Worm (Caenorhabditis elegans) whole organism, mixed stage, embryonic: ENCODE results near the gene F54F2.7.

Experiments
- M03D4.4 ChIP-seq: sonication (generic microtip); optimal IDR thresholded peaks from 2 replicates; lab custom pipeline; 2017; ENCODE audit warnings: mild to moderate bottlenecking, missing genetic modification characterization, missing compliant biosample characterization
- bed-3 ChIP-seq: fragments of 200-800 bp; sonication (Bioruptor generic); optimal IDR thresholded peaks from 3 replicates; lab custom pipeline; 2018; ENCODE audit warnings: mild to moderate bottlenecking, missing genetic modification characterization, moderate library complexity, missing compliant biosample characterization
- blmp-1 ChIP-seq: fragments of 150-350 bp; optimal IDR thresholded peaks from 2 replicates; lab custom pipeline; 2014; ENCODE audit warnings: missing biosample characterization, missing genetic modification characterization
- ceh-39 ChIP-seq: fragments of 150-350 bp; optimal IDR thresholded peaks from 2 replicates; lab custom pipeline; 2014; ENCODE audit warnings: missing biosample characterization, missing genetic modification characterization
- ceh-43 ChIP-seq: fragments of 200-800 bp; sonication (Bioruptor generic); optimal IDR thresholded peaks from 2 replicates; lab custom pipeline; 2018; ENCODE audit warnings: mild to moderate bottlenecking, missing genetic modification characterization, moderate library complexity, missing compliant biosample characterization
- ceh-83 ChIP-seq: fragments of 200-800 bp; sonication (Bioruptor generic); optimal IDR thresholded peaks from 2 replicates; lab custom pipeline; 2018; ENCODE audit warnings: mild to moderate bottlenecking, missing genetic modification characterization, missing compliant biosample characterization
- ces-1 ChIP-seq: fragments of 150-350 bp; optimal IDR thresholded peaks from 2 replicates; lab custom pipeline; 2014; ENCODE audit warnings: missing biosample characterization, missing genetic modification reagents, missing genetic modification characterization
- cnd-1 ChIP-seq: fragments of 200-800 bp; sonication (Bioruptor generic); optimal IDR thresholded peaks from 2 replicates; lab custom pipeline; 2018; ENCODE audit warnings: mild to moderate bottlenecking, missing genetic modification characterization, missing compliant biosample characterization
- drap-1 ChIP-seq: fragments of 200-800 bp; sonication (Bioruptor generic); optimal IDR thresholded peaks from 3 replicates; lab custom pipeline; 2018; ENCODE audit warnings: mild to moderate bottlenecking, missing genetic modification characterization, missing compliant biosample characterization
- elt-1 ChIP-seq: sonication (generic microtip); optimal IDR thresholded peaks from 2 replicates; lab custom pipeline; 2017; ENCODE audit warnings: missing genetic modification characterization, mild to moderate bottlenecking, missing compliant biosample characterization, antibody characterized with exemption, moderate library complexity, borderline replicate concordance; ENCODE audit not compliant: insufficient read depth
- elt-3 ChIP-seq: fragments of 150-350 bp; optimal IDR thresholded peaks from 2 replicates; lab custom pipeline; 2014; ENCODE audit warnings: missing biosample characterization, missing genetic modification characterization
- flh-1 ChIP-seq: fragments of 200-800 bp; sonication (Bioruptor generic); optimal IDR thresholded peaks from 2 replicates; lab custom pipeline; 2018; ENCODE audit warnings: mild to moderate bottlenecking, missing genetic modification characterization, moderate library complexity, missing compliant biosample characterization
- ham-2 ChIP-seq: fragments of 200-800 bp; sonication (Bioruptor generic); optimal IDR thresholded peaks from 2 replicates; lab custom pipeline; 2018; ENCODE audit warnings: mild to moderate bottlenecking, missing genetic modification characterization, missing compliant biosample characterization
- hlh-1 ChIP-seq: fragments of 150-350 bp; optimal IDR thresholded peaks from 2 replicates; lab custom pipeline; 2014; ENCODE audit warnings: missing biosample characterization, missing genetic modification reagents, missing genetic modification characterization
- lin-13 ChIP-seq: fragments of 150-350 bp; optimal IDR thresholded peaks from 2 replicates; lab custom pipeline; 2014; ENCODE audit warnings: missing biosample characterization, missing genetic modification characterization
- lin-32 ChIP-seq: fragments of 200-800 bp; sonication (Bioruptor generic); optimal IDR thresholded peaks from 2 replicates; lab custom pipeline; 2018; ENCODE audit warnings: mild to moderate bottlenecking, missing genetic modification characterization, missing compliant biosample characterization
- lsy-2 ChIP-seq: fragments of 150-350 bp; optimal IDR thresholded peaks from 2 replicates; lab custom pipeline; 2014; ENCODE audit warnings: missing biosample characterization, missing genetic modification characterization
- mab-5 ChIP-seq: fragments of 150-350 bp; optimal IDR thresholded peaks from 2 replicates; lab custom pipeline; 2014; ENCODE audit warnings: missing biosample characterization, missing genetic modification characterization
- mep-1 ChIP-seq: fragments of 150-350 bp; optimal IDR thresholded peaks from 2 replicates; lab custom pipeline; 2017; ENCODE audit warnings: missing biosample characterization, missing genetic modification reagents, missing genetic modification characterization, inconsistent platforms
- mls-2 ChIP-seq: sonication (generic microtip); optimal IDR thresholded peaks from 2 replicates; lab custom pipeline; 2016; ENCODE audit warnings: mild to moderate bottlenecking, missing genetic modification characterization, moderate library complexity, missing compliant biosample characterization
- nhr-12 ChIP-seq: fragments of 150-350 bp; optimal IDR thresholded peaks from 2 replicates; lab custom pipeline; 2014; ENCODE audit warnings: missing biosample characterization, missing genetic modification characterization
- nhr-2 ChIP-seq: fragments of 150-350 bp; optimal IDR thresholded peaks from 2 replicates; lab custom pipeline; 2014; ENCODE audit warnings: missing biosample characterization, missing genetic modification characterization
- nhr-237 ChIP-seq: fragments of 150-350 bp; optimal IDR thresholded peaks from 2 replicates; lab custom pipeline; 2014; ENCODE audit warnings: missing biosample characterization, missing genetic modification characterization
- nhr-28 ChIP-seq: fragments of 150-350 bp; optimal IDR thresholded peaks from 2 replicates; lab custom pipeline; 2014; ENCODE audit warnings: missing biosample characterization, missing genetic modification characterization
- nhr-76 ChIP-seq: sonication (generic microtip); optimal IDR thresholded peaks from 2 replicates; lab custom pipeline; 2017; ENCODE audit warnings: missing biosample characterization, missing genetic modification characterization
- pha-4 ChIP-seq: fragments of 150-350 bp; optimal IDR thresholded peaks from 2 replicates; lab custom pipeline; 2018; ENCODE audit warnings: missing biosample characterization, missing genetic modification reagents, missing genetic modification characterization
- sem-2 ChIP-seq: fragments of 200-800 bp; sonication (Bioruptor generic); optimal IDR thresholded peaks from 2 replicates; lab custom pipeline; 2018; ENCODE audit warnings: mild to moderate bottlenecking, missing genetic modification characterization, missing compliant biosample characterization
- snpc-4 ChIP-seq: fragments of 150-350 bp; optimal IDR thresholded peaks from 2 replicates; lab custom pipeline; 2014; ENCODE audit warnings: missing biosample characterization, missing genetic modification characterization
- sptf-1 ChIP-seq: sonication (generic microtip); optimal IDR thresholded peaks from 2 replicates; lab custom pipeline; 2017; ENCODE audit warnings: mild to moderate bottlenecking, missing genetic modification characterization, moderate library complexity, missing compliant biosample characterization
- tbx-8 ChIP-seq: fragments of 200-800 bp; sonication (Bioruptor generic); optimal IDR thresholded peaks from 2 replicates; lab custom pipeline; 2018; ENCODE audit warnings: mild to moderate bottlenecking, missing genetic modification characterization, moderate library complexity, missing compliant biosample characterization
- unc-120 ChIP-seq: sonication (generic microtip); optimal IDR thresholded peaks from 2 replicates; lab custom pipeline; 2017; ENCODE audit warnings: missing genetic modification characterization, missing compliant biosample characterization; ENCODE audit not compliant: poor library complexity, severe bottlenecking
- unc-39 ChIP-seq: fragments of 150-350 bp; optimal IDR thresholded peaks from 2 replicates; lab custom pipeline; 2014; ENCODE audit warnings: missing biosample characterization, missing genetic modification characterization
- unc-62 ChIP-seq: fragments of 150-350 bp; optimal IDR thresholded peaks from 2 replicates; lab custom pipeline; 2014; ENCODE audit warnings: missing biosample characterization, missing genetic modification reagents, missing genetic modification characterization
- zip-8 ChIP-seq: fragments of 150-350 bp; optimal IDR thresholded peaks from 2 replicates; lab custom pipeline; 2014; ENCODE audit warnings: missing biosample characterization, missing genetic modification characterization
- ztf-11 ChIP-seq: fragments of 150-350 bp; optimal IDR thresholded peaks from 2 replicates; lab custom pipeline; 2014; ENCODE audit warnings: missing biosample characterization, missing genetic modification characterization

The F54F2.7 gene

ce11 chrIII:8815699-8816098 lies 8.6 kb upstream of the F54F2.7 start:
- peak; percentile 90 for TF ChIP-seq hlh-1
- peak; percentile 37 for TF ChIP-seq unc-62 (GFP tag; lab: Kevin White, UChicago)
- TF ChIP-seq pha-4 (tag; lab: Kevin White, UChicago): no peak
- no peak for TF ChIP-seq ceh-39
- TF ChIP-seq snpc-4 (tag; lab: Kevin White, UChicago): no peak
- peak; percentile 74 for TF ChIP-seq unc-120 (tag; lab: Kevin White, UChicago)
- no peak for TF ChIP-seq elt-3 (tag; lab: Kevin White, UChicago)

- TF ChIP-seq sem-2 (GFP tag; lab: Kevin White, UChicago): no peak
- peak; percentile 76 for TF ChIP-seq zip-8 (tag; lab: Kevin White, UChicago)
- TF ChIP-seq ces-1 (GFP tag; lab: Kevin White, UChicago): peak; percentile 98
Observed at ce11 chrIII:8811111-8811510, 4.0 kb upstream of the F54F2.7 start.

ce11 chrIII:8809245-8809971 lies 2.3 kb upstream of the F54F2.7 start, which contains the start of gene prx-19:
Gene prx-19, minus strand, starts transcription at chrIII:8809295.
- peak; percentile 77 for TF ChIP-seq mep-1
- TF ChIP-seq sem-2 (GFP tag; lab: Kevin White, UChicago): no peak
- peak; percentile 62 for TF ChIP-seq pha-4 (tag; lab: Kevin White, UChicago)
- peak; percentile 98 for TF ChIP-seq hlh-1
- TF ChIP-seq lsy-2 (tag; lab: Kevin White, UChicago): peak; percentile 66
- TF ChIP-seq ces-1 (GFP tag; lab: Kevin White, UChicago): peak; percentile 88
- TF ChIP-seq lin-32 (GFP tag; lab: Kevin White, UChicago): no peak
- TF ChIP-seq elt-3 (tag; lab: Kevin White, UChicago): no peak
- TF ChIP-seq nhr-28 (tag; lab: Kevin White, UChicago): no peak
- peak; percentile 63 for TF ChIP-seq nhr-237 (tag; lab: Kevin White, UChicago)

- no peak for TF ChIP-seq unc-39 (tag; lab: Kevin White, UChicago)
- no peak for TF ChIP-seq cnd-1 (tag; lab: Kevin White, UChicago)
- TF ChIP-seq lin-13: no peak
- no peak for TF ChIP-seq drap-1 (GFP tag; lab: Kevin White, UChicago)
- peak; percentile 43 for TF ChIP-seq ceh-83 (GFP tag; lab: Kevin White, UChicago)
- no peak for TF ChIP-seq unc-120 (tag; lab: Kevin White, UChicago)
Observed at ce11 chrIII:8805815-8806214, 1.3 kb downstream of the F54F2.7 start.

ce11 chrIII:8801864-8802818 lies 5.0 kb downstream of the F54F2.7 start:
- TF ChIP-seq mls-2 (peak; percentile 86), hlh-1 (peak; percentile 97), blmp-1 (no peak), ceh-39 (peak; percentile 93), nhr-28 (tag; lab: Kevin White, UChicago) (peak; percentile 11), tbx-8 (GFP tag; lab: Kevin White, UChicago) (peak; percentile 65), drap-1 (GFP tag; lab: Kevin White, UChicago) (peak; percentile 86), lin-13 (no peak), elt-1 (tag; lab: Kevin White, UChicago) (peak; percentile 25), nhr-76 (tag; lab: Kevin White, UChicago) (no peak), nhr-12 (no peak), bed-3 (peak; percentile 48), ceh-43 (GFP tag; lab: Kevin White, UChicago) (peak; percentile 47), M03D4.4 (peak; percentile 55), flh-1 (GFP tag; lab: Kevin White, UChicago) (no peak), ztf-11 (tag; lab: Kevin White, UChicago) (peak; percentile 89), unc-120 (tag; lab: Kevin White, UChicago) (peak; percentile 97), sem-2 (GFP tag; lab: Kevin White, UChicago) (no peak), nhr-237 (tag; lab: Kevin White, UChicago) (peak; percentile 97), lsy-2 (tag; lab: Kevin White, UChicago) (peak; percentile 85), pha-4 (tag; lab: Kevin White, UChicago) (peak; percentile 89), snpc-4 (tag; lab: Kevin White, UChicago) (no peak), mep-1 (peak; percentile 98), lin-32 (GFP tag; lab: Kevin White, UChicago) (peak; percentile 31), ces-1 (GFP tag; lab: Kevin White, UChicago) (peak; percentile 96), unc-62 (GFP tag; lab: Kevin White, UChicago) (peak; percentile 99), zip-8 (tag; lab: Kevin White, UChicago) (peak; percentile 39), mab-5 (tag; lab: Kevin White, UChicago) (peak; percentile 74), nhr-2 (tag; lab: Kevin White, UChicago) (peak; percentile 97), ham-2 (GFP tag; lab: Kevin White, UChicago) (peak; percentile 99), sptf-1 (peak; percentile 63), unc-39 (tag; lab: Kevin White, UChicago) (peak; percentile 57), cnd-1 (tag; lab: Kevin White, UChicago) (peak; percentile 69)
